Worm (Caenorhabditis elegans) whole organism, late embryonic: ENCODE results near the gene T05A7.3.
A peak's percentile ranks its signal among the peaks of the same experiment; 100 is the strongest.

Source experiments
- C08G9.2 ChIP-seq: sonication (generic microtip); optimal IDR thresholded peaks from 2 replicates; lab custom pipeline; 2016; ENCODE audit warnings: mild to moderate bottlenecking, missing genetic modification characterization, moderate library complexity, missing compliant biosample characterization
- C38D4.7 ChIP-seq: fragments of 200-800 bp; sonication (Bioruptor generic); optimal IDR thresholded peaks from 2 replicates; lab custom pipeline; 2018; ENCODE audit warnings: mild to moderate bottlenecking, missing genetic modification characterization, moderate library complexity, missing compliant biosample characterization
- K02D7.2 ChIP-seq: sonication (generic microtip); optimal IDR thresholded peaks from 2 replicates; lab custom pipeline; 2017; ENCODE audit warnings: mild to moderate bottlenecking, missing genetic modification characterization, missing compliant biosample characterization
- K09A11.1 ChIP-seq: sonication (generic microtip); optimal IDR thresholded peaks from 2 replicates; lab custom pipeline; 2017; ENCODE audit warnings: antibody characterized with exemption, mild to moderate bottlenecking, missing genetic modification characterization, missing compliant biosample characterization; ENCODE audit not compliant: insufficient read depth
- T23F11.4 ChIP-seq: fragments of 200-800 bp; sonication (Bioruptor generic); optimal IDR thresholded peaks from 2 replicates; lab custom pipeline; 2018; ENCODE audit warnings: mild to moderate bottlenecking, missing genetic modification characterization, missing compliant biosample characterization
- ahr-1 ChIP-seq: sonication (generic microtip); optimal IDR thresholded peaks from 2 replicates; lab custom pipeline; 2016; ENCODE audit warnings: missing genetic modification characterization, missing compliant biosample characterization
- ama-1 ChIP-seq: fragments of 150-350 bp; optimal IDR thresholded peaks from 2 replicates; lab custom pipeline; 2014
- ceh-14 ChIP-seq: sonication (generic microtip); optimal IDR thresholded peaks from 2 replicates; lab custom pipeline; 2016; ENCODE audit warnings: missing genotype, missing genetic modification characterization, missing compliant biosample characterization
- ceh-2 ChIP-seq: sonication (generic microtip); optimal IDR thresholded peaks from 2 replicates; lab custom pipeline; 2016; ENCODE audit warnings: missing genotype, missing genetic modification characterization, missing compliant biosample characterization
- ceh-24 ChIP-seq: sonication (generic microtip); optimal IDR thresholded peaks from 2 replicates; lab custom pipeline; 2016; ENCODE audit warnings: mild to moderate bottlenecking, missing genetic modification characterization, missing compliant biosample characterization
- ceh-31 ChIP-seq: sonication (generic microtip); optimal IDR thresholded peaks from 2 replicates; lab custom pipeline; 2016; ENCODE audit warnings: missing genetic modification characterization, missing compliant biosample characterization
- ceh-34 ChIP-seq: sonication (generic microtip); optimal IDR thresholded peaks from 2 replicates; lab custom pipeline; 2016; ENCODE audit warnings: mild to moderate bottlenecking, missing genetic modification characterization, missing compliant biosample characterization
- ceh-6 ChIP-seq: fragments of 200-800 bp; sonication (Bioruptor generic); optimal IDR thresholded peaks from 2 replicates; lab custom pipeline; 2018; ENCODE audit warnings: mild to moderate bottlenecking, missing genetic modification characterization, missing compliant biosample characterization
- ceh-9 ChIP-seq: sonication (generic microtip); optimal IDR thresholded peaks from 2 replicates; lab custom pipeline; 2016; ENCODE audit warnings: mild to moderate bottlenecking, missing genetic modification characterization, inconsistent platforms, missing compliant biosample characterization
- che-1 ChIP-seq: sonication (generic microtip); optimal IDR thresholded peaks from 2 replicates; lab custom pipeline; 2016; ENCODE audit warnings: mild to moderate bottlenecking, missing genetic modification characterization, missing compliant biosample characterization
- dve-1 ChIP-seq: sonication (generic microtip); optimal IDR thresholded peaks from 2 replicates; lab custom pipeline; 2017; ENCODE audit warnings: antibody characterized with exemption, mild to moderate bottlenecking, missing genetic modification characterization, missing compliant biosample characterization
- elt-2 ChIP-seq: sonication (generic microtip); optimal IDR thresholded peaks from 2 replicates; lab custom pipeline; 2016; ENCODE audit warnings: missing genetic modification reagents, missing genetic modification characterization, missing compliant biosample characterization
- eyg-1 ChIP-seq: sonication (generic microtip); optimal IDR thresholded peaks from 2 replicates; lab custom pipeline; 2016; ENCODE audit warnings: missing genotype, missing genetic modification characterization, missing compliant biosample characterization
- fkh-10 ChIP-seq: fragments of 150-350 bp; optimal IDR thresholded peaks from 2 replicates; lab custom pipeline; 2014; ENCODE audit warnings: missing biosample characterization, missing genetic modification reagents, missing genetic modification characterization
- hlh-13 ChIP-seq: fragments of 200-800 bp; sonication (Bioruptor generic); optimal IDR thresholded peaks from 2 replicates; lab custom pipeline; 2018; ENCODE audit warnings: mild to moderate bottlenecking, missing genetic modification characterization, missing compliant biosample characterization
- hlh-15 ChIP-seq: sonication (generic microtip); optimal IDR thresholded peaks from 2 replicates; lab custom pipeline; 2016; ENCODE audit warnings: missing genetic modification characterization, missing compliant biosample characterization
- hlh-30 ChIP-seq: sonication (generic microtip); optimal IDR thresholded peaks from 2 replicates; lab custom pipeline; 2017; ENCODE audit warnings: antibody characterized with exemption, missing genetic modification characterization, missing compliant biosample characterization; ENCODE audit not compliant: insufficient read depth
- hlh-8 ChIP-seq: sonication (generic microtip); optimal IDR thresholded peaks from 2 replicates; lab custom pipeline; 2016; ENCODE audit warnings: missing genotype, missing genetic modification characterization, missing compliant biosample characterization
- lim-6 ChIP-seq: sonication (generic microtip); optimal IDR thresholded peaks from 2 replicates; lab custom pipeline; 2016; ENCODE audit warnings: missing genetic modification characterization, missing compliant biosample characterization
- lin-11 ChIP-seq: fragments of 200-800 bp; sonication (Bioruptor generic); optimal IDR thresholded peaks from 2 replicates; lab custom pipeline; 2018; ENCODE audit warnings: mild to moderate bottlenecking, missing genetic modification characterization, missing compliant biosample characterization
- nfya-1 ChIP-seq: sonication (generic microtip); optimal IDR thresholded peaks from 2 replicates; lab custom pipeline; 2017; ENCODE audit warnings: missing genetic modification characterization, mild to moderate bottlenecking, missing compliant biosample characterization, antibody characterized with exemption, moderate library complexity
- nhr-11 ChIP-seq: fragments of 150-350 bp; optimal IDR thresholded peaks from 2 replicates; lab custom pipeline; 2014; ENCODE audit warnings: missing biosample characterization, missing genetic modification characterization
- nhr-232 ChIP-seq: sonication (generic microtip); optimal IDR thresholded peaks from 2 replicates; lab custom pipeline; 2016; ENCODE audit warnings: missing genetic modification characterization, missing compliant biosample characterization
- odd-2 ChIP-seq: sonication (generic microtip); optimal IDR thresholded peaks from 2 replicates; lab custom pipeline; 2017; ENCODE audit warnings: antibody characterized with exemption, mild to moderate bottlenecking, missing genetic modification characterization, missing compliant biosample characterization
- pag-3 ChIP-seq: sonication (generic microtip); optimal IDR thresholded peaks from 2 replicates; lab custom pipeline; 2016; ENCODE audit warnings: missing compliant biosample characterization, missing genetic modification characterization, borderline replicate concordance
- pat-9 ChIP-seq: fragments of 200-800 bp; sonication (Bioruptor generic); optimal IDR thresholded peaks from 2 replicates; lab custom pipeline; 2018; ENCODE audit warnings: mild to moderate bottlenecking, missing genetic modification characterization, moderate library complexity, missing compliant biosample characterization
- pax-1 ChIP-seq: fragments of 150-350 bp; optimal IDR thresholded peaks from 2 replicates; lab custom pipeline; 2014; ENCODE audit warnings: missing biosample characterization, missing genetic modification characterization
- pha-2 ChIP-seq: sonication (generic microtip); optimal IDR thresholded peaks from 2 replicates; lab custom pipeline; 2017; ENCODE audit warnings: mild to moderate bottlenecking, missing genetic modification characterization, missing compliant biosample characterization
- pha-4 ChIP-seq: fragments of 150-350 bp; optimal IDR thresholded peaks from 2 replicates; lab custom pipeline; 2018; ENCODE audit warnings: missing biosample characterization, missing genetic modification reagents, missing genetic modification characterization
- pros-1 ChIP-seq: fragments of 150-350 bp; optimal IDR thresholded peaks from 2 replicates; lab custom pipeline; 2014; ENCODE audit warnings: missing biosample characterization, missing genetic modification reagents, missing genetic modification characterization
- ref-2 ChIP-seq: sonication (generic microtip); optimal IDR thresholded peaks from 2 replicates; lab custom pipeline; 2016; ENCODE audit warnings: missing genetic modification characterization, missing compliant biosample characterization
- rnt-1 ChIP-seq: sonication (generic microtip); optimal IDR thresholded peaks from 2 replicates; lab custom pipeline; 2016; ENCODE audit warnings: missing genetic modification characterization, missing compliant biosample characterization
- sdc-2 ChIP-seq: sonication (generic microtip); optimal IDR thresholded peaks from 2 replicates; lab custom pipeline; 2016; ENCODE audit warnings: missing genotype, missing genetic modification characterization, missing compliant biosample characterization
- sox-2 ChIP-seq: fragments of 200-800 bp; sonication (Bioruptor generic); IDR thresholded peaks from 2 replicates; pipeline ENCODE4 v1.3.6; 2022; ENCODE audit warnings: missing genetic modification reagents, missing genetic modification characterization, missing compliant biosample characterization
- syd-9 ChIP-seq: sonication (generic microtip); optimal IDR thresholded peaks from 2 replicates; lab custom pipeline; 2016; ENCODE audit warnings: mild to moderate bottlenecking, missing genetic modification characterization, moderate library complexity, missing compliant biosample characterization
- tbx-2 ChIP-seq: sonication (generic microtip); optimal IDR thresholded peaks from 2 replicates; lab custom pipeline; 2016; ENCODE audit warnings: missing genetic modification characterization, missing compliant biosample characterization
- tbx-7 ChIP-seq: sonication (generic microtip); optimal IDR thresholded peaks from 2 replicates; lab custom pipeline; 2016; ENCODE audit warnings: missing genotype, missing genetic modification characterization, missing compliant biosample characterization
- unc-42 ChIP-seq: sonication (generic microtip); optimal IDR thresholded peaks from 2 replicates; lab custom pipeline; 2016; ENCODE audit warnings: missing genotype, missing genetic modification characterization, missing compliant biosample characterization
- unc-55 ChIP-seq: sonication (generic microtip); optimal IDR thresholded peaks from 2 replicates; lab custom pipeline; 2017; ENCODE audit warnings: missing biosample characterization, missing genetic modification reagents, missing genetic modification characterization
- unc-86 ChIP-seq: sonication (generic microtip); optimal IDR thresholded peaks from 2 replicates; lab custom pipeline; 2016; ENCODE audit warnings: missing genetic modification characterization, missing compliant biosample characterization
- zip-5 ChIP-seq: sonication (generic microtip); optimal IDR thresholded peaks from 2 replicates; lab custom pipeline; 2016; ENCODE audit warnings: missing genetic modification characterization, missing compliant biosample characterization
- ztf-16 ChIP-seq: sonication (generic microtip); optimal IDR thresholded peaks from 2 replicates; lab custom pipeline; 2017; ENCODE audit warnings: missing genetic modification characterization, missing compliant biosample characterization

T05A7.3 gene

ce11 chrII:4693129-4693528 is 17.5 kb downstream of the T05A7.3 start, which contains the start of gene F10G7.5:
Gene F10G7.5 (plus strand): TSS chrII:4693414.
- TF ChIP-seq elt-2: peak; percentile 43
- TF ChIP-seq ama-1 (lab: Kevin White, UChicago): no peak

ce11 chrII:4696055-4696454 is 20.5 kb downstream of the T05A7.3 start:
- TF ChIP-seq che-1: no peak
- TF ChIP-seq hlh-13 (GFP tag; lab: Kevin White, UChicago): no peak
- TF ChIP-seq lim-6: no peak
- TF ChIP-seq hlh-8: no peak
- TF ChIP-seq pax-1 (tag; lab: Kevin White, UChicago): no peak
- TF ChIP-seq ceh-6 (GFP tag; lab: Kevin White, UChicago): no peak
- TF ChIP-seq unc-42 (tag; lab: Kevin White, UChicago): no peak
- TF ChIP-seq sox-2 (GFP tag; lab: Robert Waterston, UW): no peak
- no peak for TF ChIP-seq fkh-10 (GFP tag; lab: Kevin White, UChicago)
- no peak for TF ChIP-seq ceh-31 (tag; lab: Kevin White, UChicago)
- no peak for TF ChIP-seq C08G9.2
- no peak for TF ChIP-seq ama-1 (lab: Kevin White, UChicago)

ce11 chrII:4698266-4698771 is 22.7 kb downstream of the T05A7.3 start, which contains the start of the genes rpn-5 and scc-1:
Gene rpn-5 (minus strand): TSS chrII:4698427.
Gene scc-1 (plus strand): TSS chrII:4698721.
- TF ChIP-seq tbx-7 (no peak), unc-42 (tag; lab: Kevin White, UChicago) (peak; percentile 3), pros-1 (tag; lab: Kevin White, UChicago) (no peak), ref-2 (tag; lab: Kevin White, UChicago) (peak; percentile 21), rnt-1 (tag; lab: Kevin White, UChicago) (no peak), lim-6 (no peak), pha-4 (no peak), pag-3 (tag; lab: Kevin White, UChicago) (no peak), odd-2 (tag; lab: Kevin White, UChicago) (no peak), ceh-24 (tag; lab: Kevin White, UChicago) (no peak), ztf-16 (tag; lab: Kevin White, UChicago) (no peak), ceh-31 (tag; lab: Kevin White, UChicago) (no peak), sdc-2 (tag; lab: Kevin White, UChicago) (no peak), ahr-1 (no peak), eyg-1 (no peak), dve-1 (no peak), hlh-15 (tag; lab: Kevin White, UChicago) (no peak), nfya-1 (tag; lab: Kevin White, UChicago) (peak; percentile 85), hlh-13 (GFP tag; lab: Kevin White, UChicago) (no peak), elt-2 (no peak), K09A11.1 (tag; lab: Kevin White, UChicago) (no peak), ceh-14 (tag; lab: Kevin White, UChicago) (no peak), lin-11 (tag; lab: Kevin White, UChicago) (no peak), ceh-9 (tag; lab: Kevin White, UChicago) (no peak), ceh-34 (tag; lab: Kevin White, UChicago) (no peak), K02D7.2 (no peak), syd-9 (tag; lab: Kevin White, UChicago) (no peak), hlh-30 (no peak), pha-2 (tag; lab: Kevin White, UChicago) (no peak), hlh-8 (no peak), T23F11.4 (GFP tag; lab: Kevin White, UChicago) (no peak), ceh-2 (tag; lab: Kevin White, UChicago) (no peak), nhr-232 (tag; lab: Kevin White, UChicago) (no peak), nhr-11 (tag; lab: Kevin White, UChicago) (no peak), fkh-10 (GFP tag; lab: Kevin White, UChicago) (no peak), C38D4.7 (GFP tag; lab: Kevin White, UChicago) (no peak), sox-2 (GFP tag; lab: Robert Waterston, UW) (no peak), pat-9 (no peak), unc-86 (no peak), unc-55 (GFP tag; lab: Kevin White, UChicago) (peak; percentile 97), pax-1 (tag; lab: Kevin White, UChicago) (peak; percentile 33), tbx-2 (tag; lab: Kevin White, UChicago) (peak; percentile 25), zip-5 (tag; lab: Kevin White, UChicago) (no peak)
